Fruit fly (Drosophila melanogaster): ENCODE results near the gene AP-1gamma.

AP-1gamma gene

dm6 chrX:9155134-9155533 lies 46.6 kb downstream of the AP-1gamma start:
- no peak for TF ChIP-seq Jra (GFP tag; optimal IDR thresholded peaks at IDR 0.05)
- TF ChIP-seq OdsH (GFP tag; optimal IDR thresholded peaks at IDR 0.05) = peak; percentile 33
- TF ChIP-seq sv (GFP tag; optimal IDR thresholded peaks at IDR 0.05) = peak; percentile 14
- TF ChIP-seq fru (GFP tag; optimal IDR thresholded peaks at IDR 0.05) = peak; percentile 70
- no peak for TF ChIP-seq Rel (GFP tag; optimal IDR thresholded peaks at IDR 0.05)
- no peak for TF ChIP-seq Rel (tag; optimal IDR thresholded peaks at IDR 0.05)
- TF ChIP-seq Sp1 (GFP tag; optimal IDR thresholded peaks at IDR 0.05) = peak; percentile 77
- TF ChIP-seq dmrt93B (GFP tag; optimal IDR thresholded peaks at IDR 0.05) = peak; percentile 56
- TF ChIP-seq Hr78 (GFP tag; optimal IDR thresholded peaks at IDR 0.05) = no peak
- TF ChIP-seq rgr (GFP tag; optimal IDR thresholded peaks at IDR 0.05) = peak; percentile 57
- TF ChIP-seq Dif (GFP tag; optimal IDR thresholded peaks at IDR 0.05; ENCODE audit: partially characterized antibody) = no peak
- TF ChIP-seq CG9705 (GFP tag; optimal IDR thresholded peaks at IDR 0.05) = peak; percentile 40
- peak in 1 of 2 experiments; percentile 65 for TF ChIP-seq foxo (GFP tag; optimal IDR thresholded peaks at IDR 0.05)
- TF ChIP-seq HLH106 (tag; optimal IDR thresholded peaks at IDR 0.05) = peak; percentile 65
- peak; percentile 57 for TF ChIP-seq br (GFP tag; optimal IDR thresholded peaks at IDR 0.05)
- TF ChIP-seq ey (GFP tag; optimal IDR thresholded peaks at IDR 0.05) = peak; percentile 64
- TF ChIP-seq Hnf4 (GFP tag; optimal IDR thresholded peaks at IDR 0.05) = peak; percentile 53
- peak; percentile 41 for TF ChIP-seq woc (GFP tag; optimal IDR thresholded peaks at IDR 0.05)
- peak; percentile 67 for TF ChIP-seq h (GFP tag; optimal IDR thresholded peaks at IDR 0.05)
- peak; percentile 16 for TF ChIP-seq dsf (GFP tag; optimal IDR thresholded peaks at IDR 0.05; ENCODE audit: borderline replicate concordance)
- TF ChIP-seq sage (GFP tag; optimal IDR thresholded peaks at IDR 0.05) = peak; percentile 40
- TF ChIP-seq jim (GFP tag; optimal IDR thresholded peaks at IDR 0.05) = no peak

DNA sequence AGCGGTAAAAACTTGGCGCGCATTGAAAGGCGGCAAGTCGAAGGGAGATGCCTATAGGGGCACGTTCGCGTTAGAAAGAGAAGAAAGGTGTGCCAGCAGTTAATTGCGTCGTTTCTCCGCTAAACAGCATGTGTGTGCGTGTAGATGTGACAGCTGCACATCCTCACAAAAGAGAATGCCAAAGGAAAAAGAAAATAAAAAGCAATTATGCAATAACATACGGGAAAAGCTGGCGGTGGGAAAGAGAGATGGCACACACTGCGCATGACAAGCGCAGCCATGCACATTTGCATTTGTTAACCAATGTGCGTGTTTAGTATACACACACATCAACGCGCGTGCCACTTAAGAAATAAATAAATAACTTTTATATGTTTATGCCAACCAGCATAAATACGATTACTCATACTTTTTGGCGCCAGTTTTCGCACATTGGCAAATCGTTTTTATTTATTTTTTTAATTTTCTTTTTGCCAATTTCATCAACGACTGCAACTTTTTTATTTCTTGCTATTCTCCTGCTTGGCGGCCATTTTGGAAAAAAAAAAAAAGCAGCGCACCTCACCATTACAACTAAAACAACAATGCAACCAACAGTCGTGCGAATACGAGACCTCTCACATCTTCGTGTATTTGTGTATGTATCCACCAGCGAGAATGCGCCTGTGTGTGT lies 47.4 kb downstream of the AP-1gamma start:
- TF ChIP-seq Dfd (GFP tag; optimal IDR thresholded peaks at IDR 0.05) (no peak), brk (GFP tag; optimal IDR thresholded peaks at IDR 0.05) (peak; percentile 8), Hr83 (GFP tag; optimal IDR thresholded peaks at IDR 0.05; ENCODE audit: poor library complexity, severe bottlenecking) (peak; percentile 3), h (GFP tag; optimal IDR thresholded peaks at IDR 0.05) (peak; percentile 23), psq (GFP tag; optimal IDR thresholded peaks at IDR 0.05) (peak; percentile 67), br (GFP tag; optimal IDR thresholded peaks at IDR 0.05) (peak; percentile 17), Sp1 (GFP tag; optimal IDR thresholded peaks at IDR 0.05) (peak; percentile 32), HLH106 (tag; optimal IDR thresholded peaks at IDR 0.05) (peak; percentile 18), CG32264 (GFP tag; optimal IDR thresholded peaks at IDR 0.05) (no peak), sage (GFP tag; optimal IDR thresholded peaks at IDR 0.05) (peak; percentile 8), OdsH (GFP tag; optimal IDR thresholded peaks at IDR 0.05) (no peak), Rel (GFP tag; optimal IDR thresholded peaks at IDR 0.05) (peak; percentile 34), Rel (tag; optimal IDR thresholded peaks at IDR 0.05) (peak; percentile 32)

DNA sequence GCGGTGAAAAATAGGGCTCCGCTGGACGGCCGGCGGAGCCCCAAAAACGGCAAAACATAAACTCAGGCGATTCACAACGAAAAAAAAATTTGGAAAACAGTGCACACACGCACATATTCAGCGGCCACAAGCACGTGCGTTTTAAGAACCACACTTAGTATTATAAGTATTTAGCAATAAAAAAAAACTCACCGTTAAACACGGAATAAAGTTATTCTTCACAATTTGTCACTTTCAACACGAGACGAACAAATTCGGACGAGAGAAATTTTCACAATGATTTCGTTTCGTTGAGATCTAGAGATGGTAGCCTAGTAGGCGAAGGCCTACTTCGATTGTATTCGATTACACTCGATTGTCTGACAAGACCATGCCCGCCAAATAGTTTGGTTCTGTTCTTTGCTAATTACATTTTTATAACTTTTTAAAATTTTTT lies 47.9 kb downstream of the AP-1gamma start, which contains the start of gene His3.3B:
TSS of gene His3.3B (minus strand) at position 282 of the 436 bp plus-strand sequence.
- TF ChIP-seq Rel (GFP tag; optimal IDR thresholded peaks at IDR 0.05) (no peak), Rel (tag; optimal IDR thresholded peaks at IDR 0.05) (no peak), brk (GFP tag; optimal IDR thresholded peaks at IDR 0.05) (peak; percentile 17), Mio (GFP tag; optimal IDR thresholded peaks at IDR 0.05) (no peak), usp (GFP tag; optimal IDR thresholded peaks at IDR 0.05) (no peak), psq (GFP tag; optimal IDR thresholded peaks at IDR 0.05) (no peak), OdsH (GFP tag; optimal IDR thresholded peaks at IDR 0.05) (no peak), Abd-B (GFP tag; optimal IDR thresholded peaks at IDR 0.05) (no peak), pan (optimal IDR thresholded peaks at IDR 0.05) (no peak), foxo (GFP tag; optimal IDR thresholded peaks at IDR 0.05) (no peak), GATAd (GFP tag; optimal IDR thresholded peaks at IDR 0.05) (no peak), Dfd (GFP tag; optimal IDR thresholded peaks at IDR 0.05) (no peak), h (GFP tag; optimal IDR thresholded peaks at IDR 0.05) (peak; percentile 24), dsf (GFP tag; optimal IDR thresholded peaks at IDR 0.05; ENCODE audit: borderline replicate concordance) (no peak), Jra (GFP tag; optimal IDR thresholded peaks at IDR 0.05) (no peak), CG9705 (GFP tag; optimal IDR thresholded peaks at IDR 0.05) (no peak), woc (GFP tag; optimal IDR thresholded peaks at IDR 0.05) (no peak), ey (GFP tag; optimal IDR thresholded peaks at IDR 0.05) (no peak), Sp1 (GFP tag; optimal IDR thresholded peaks at IDR 0.05) (peak; percentile 14), jim (GFP tag; optimal IDR thresholded peaks at IDR 0.05) (no peak), HLH106 (tag; optimal IDR thresholded peaks at IDR 0.05) (no peak), sv (GFP tag; optimal IDR thresholded peaks at IDR 0.05) (no peak), fru (GFP tag; optimal IDR thresholded peaks at IDR 0.05) (no peak), Vsx2 (GFP tag; optimal IDR thresholded peaks at IDR 0.05; ENCODE audit: partially characterized antibody) (no peak), CG32264 (GFP tag; optimal IDR thresholded peaks at IDR 0.05) (no peak), dl (GFP tag; optimal IDR thresholded peaks at IDR 0.05; ENCODE audit: insufficient read depth in 1 of 2, partially characterized antibody in 2 of 2) (no peak), CrebA (GFP tag; optimal IDR thresholded peaks at IDR 0.05; ENCODE audit: borderline replicate concordance) (no peak), Hr78 (GFP tag; optimal IDR thresholded peaks at IDR 0.05) (no peak), N (GFP tag; optimal IDR thresholded peaks at IDR 0.05) (no peak), lola (GFP tag; optimal IDR thresholded peaks at IDR 0.05) (no peak), tai (GFP tag; optimal IDR thresholded peaks at IDR 0.05) (no peak), Myc (optimal IDR thresholded peaks at IDR 0.05) (no peak), Hr83 (GFP tag; optimal IDR thresholded peaks at IDR 0.05; ENCODE audit: poor library complexity, severe bottlenecking) (no peak), br (GFP tag; optimal IDR thresholded peaks at IDR 0.05) (peak; percentile 12), Hnf4 (GFP tag; optimal IDR thresholded peaks at IDR 0.05) (no peak), sage (GFP tag; optimal IDR thresholded peaks at IDR 0.05) (no peak), dmrt93B (GFP tag; optimal IDR thresholded peaks at IDR 0.05) (no peak), rgr (GFP tag; optimal IDR thresholded peaks at IDR 0.05) (peak; percentile 6), Dif (GFP tag; optimal IDR thresholded peaks at IDR 0.05; ENCODE audit: partially characterized antibody) (peak; percentile 33)

All from whole organism, wandering third instar larva.